Fruit fly (Drosophila melanogaster) whole organism, embryonic: ENCODE measurements around the gene ebd1.

Source experiments
- Awh ChIP-seq: fragments of 200-800 bp; sonication (Bioruptor generic); IDR thresholded peaks from 2 replicates; pipeline ENCODE4, ENCODE4 v1.3.6; 2022; ENCODE audit warnings: missing biosample characterization, missing genetic modification characterization
- Bgb ChIP-seq: fragments of 200-800 bp; sonication (Bioruptor generic); IDR thresholded peaks from 2 replicates; pipeline ENCODE4 v1.3.6; 2022; ENCODE audit warnings: missing biosample characterization, missing genetic modification characterization; ENCODE audit not compliant: partially characterized antibody
- Blimp-1 ChIP-seq: fragments of 200-800 bp; sonication (Bioruptor generic); optimal IDR thresholded peaks from 3 replicates; lab custom pipeline; 2018; ENCODE audit warnings: missing biosample characterization, missing genetic modification characterization, mild to moderate bottlenecking, moderate library complexity, missing genetic modification reagents
- CG10959 ChIP-seq: fragments of 200-800 bp; sonication (Bioruptor generic); IDR thresholded peaks from 2 replicates; pipeline ENCODE4 v1.3.6; 2022; ENCODE audit warnings: missing biosample characterization, missing genetic modification characterization
- CG13296 ChIP-seq: fragments of 200-800 bp; sonication (Bioruptor generic); optimal IDR thresholded peaks from 3 replicates; lab custom pipeline; 2018; ENCODE audit warnings: missing biosample characterization, mild to moderate bottlenecking, missing genetic modification characterization
- CG14014 ChIP-seq: fragments of 200-800 bp; sonication (Bioruptor generic); IDR thresholded peaks from 2 replicates; pipeline ENCODE4 v1.3.6; 2022; ENCODE audit warnings: missing biosample characterization, missing genetic modification characterization
- CG18262 ChIP-seq: fragments of 200-800 bp; optimal IDR thresholded peaks from 3 replicates; lab custom pipeline; 2019; ENCODE audit warnings: missing biosample characterization, mild to moderate bottlenecking, missing genetic modification characterization, moderate library complexity
- CG18619 ChIP-seq: fragments of 200-800 bp; sonication (Bioruptor generic); optimal IDR thresholded peaks from 3 replicates; lab custom pipeline; 2017; ENCODE audit warnings: missing biosample characterization, mild to moderate bottlenecking, missing genetic modification characterization
- CG2712 ChIP-seq: fragments of 200-800 bp; optimal IDR thresholded peaks from 3 replicates; lab custom pipeline; 2019; ENCODE audit warnings: missing biosample characterization, mild to moderate bottlenecking, missing genetic modification characterization, moderate library complexity
- CG2889 ChIP-seq: fragments of 200-800 bp; sonication (Bioruptor generic); IDR thresholded peaks from 3 replicates; pipeline ENCODE4 v1.3.6; 2022; ENCODE audit warnings: missing biosample characterization, missing genetic modification characterization
- CG32767 ChIP-seq: fragments of 200-800 bp; sonication (Bioruptor generic); IDR thresholded peaks from 2 replicates; pipeline ENCODE4 v1.3.6; 2022; ENCODE audit warnings: missing biosample characterization, missing genetic modification characterization
- CG32772 ChIP-seq: fragments of 200-800 bp; sonication (Bioruptor generic); IDR thresholded peaks from 2 replicates; pipeline ENCODE4 v1.3.6; 2022; ENCODE audit warnings: missing biosample characterization, missing genetic modification characterization
- CG34224 ChIP-seq: fragments of 200-800 bp; sonication (Bioruptor generic); IDR thresholded peaks from 3 replicates; pipeline ENCODE4 v1.3.6; 2022; ENCODE audit warnings: missing biosample characterization, missing genetic modification characterization; ENCODE audit not compliant: partially characterized antibody
- CG34376 ChIP-seq: fragments of 200-800 bp; sonication (Bioruptor generic); optimal IDR thresholded peaks from 2 replicates; lab custom pipeline; 2018; ENCODE audit warnings: missing biosample characterization, mild to moderate bottlenecking, missing genetic modification characterization
- CG3726 ChIP-seq: fragments of 200-800 bp; sonication (Bioruptor generic); IDR thresholded peaks from 3 replicates; pipeline ENCODE4, ENCODE4 v1.3.6; 2022; ENCODE audit warnings: missing biosample characterization, missing genetic modification characterization
- CG4282 ChIP-seq: fragments of 200-800 bp; sonication (Bioruptor generic); optimal IDR thresholded peaks from 2 replicates; lab custom pipeline; 2016; ENCODE audit warnings: missing biosample characterization, missing genetic modification characterization
- CG5953 ChIP-seq: fragments of 200-800 bp; sonication (Bioruptor generic); IDR thresholded peaks from 2 replicates; pipeline ENCODE4 v1.3.6; 2022; ENCODE audit warnings: missing biosample characterization, missing genetic modification characterization
- CG7556 ChIP-seq: fragments of 200-800 bp; sonication (Bioruptor generic); optimal IDR thresholded peaks from 2 replicates; lab custom pipeline; 2017; ENCODE audit warnings: missing biosample characterization, mild to moderate bottlenecking, missing genetic modification characterization
- CG8944 ChIP-seq: fragments of 200-800 bp; sonication (Bioruptor generic); optimal IDR thresholded peaks from 3 replicates; lab custom pipeline; 2016; ENCODE audit warnings: missing biosample characterization, missing genetic modification characterization
- D19A ChIP-seq: fragments of 200-800 bp; optimal IDR thresholded peaks from 3 replicates; lab custom pipeline; 2019; ENCODE audit warnings: missing biosample characterization, mild to moderate bottlenecking, missing genetic modification characterization, moderate library complexity
- Dbx ChIP-seq: fragments of 200-800 bp; sonication (Bioruptor generic); IDR thresholded peaks from 3 replicates; pipeline ENCODE4 v1.3.6; 2022; ENCODE audit warnings: missing biosample characterization, missing genetic modification characterization
- Doc3 ChIP-seq: fragments of 200-800 bp; sonication (Bioruptor generic); IDR thresholded peaks from 3 replicates; pipeline ENCODE4 v1.3.6; 2022; ENCODE audit warnings: missing biosample characterization, missing genetic modification characterization; ENCODE audit not compliant: partially characterized antibody
- HLH54F ChIP-seq: fragments of 200-800 bp; sonication (Bioruptor generic); optimal IDR thresholded peaks from 3 replicates; lab custom pipeline; 2016; ENCODE audit warnings: missing biosample characterization, missing genetic modification characterization
- Hand ChIP-seq: fragments of 200-800 bp; sonication (Bioruptor generic); optimal IDR thresholded peaks from 2 replicates; lab custom pipeline; 2017; ENCODE audit warnings: mild to moderate bottlenecking, missing biosample characterization, missing genetic modification reagents, missing genetic modification characterization
- Hr51 ChIP-seq, 2 experiments: fragments of 200-800 bp; sonication (Bioruptor generic); optimal IDR thresholded peaks; 2 replicates in 1 of 2; 3 replicates in 1 of 2; lab custom pipeline; 2016 to 2018; ENCODE audit warnings: missing biosample characterization in 2 of 2, missing genetic modification characterization in 2 of 2, mild to moderate bottlenecking in 1 of 2, moderate library complexity in 1 of 2
- Med ChIP-seq: fragments of 200-800 bp; sonication (Bioruptor generic); peaks from one replicate; lab custom pipeline; 2016; ENCODE audit warnings: missing biosample characterization, missing genetic modification characterization, mild to moderate bottlenecking, inconsistent platforms, moderate library complexity
- Opbp ChIP-seq: fragments of 200-800 bp; sonication (Bioruptor generic); IDR thresholded peaks from 3 replicates; pipeline ENCODE4 v1.3.6; 2022; ENCODE audit warnings: missing biosample characterization, missing genetic modification characterization; ENCODE audit not compliant: partially characterized antibody
- ab ChIP-seq: fragments of 200-800 bp; sonication (Bioruptor generic); optimal IDR thresholded peaks from 2 replicates; lab custom pipeline; 2016; ENCODE audit warnings: missing biosample characterization, missing genetic modification characterization
- abd-A ChIP-seq: fragments of 200-800 bp; sonication (Bioruptor generic); optimal IDR thresholded peaks from 3 replicates; lab custom pipeline; 2019; ENCODE audit warnings: missing biosample characterization, mild to moderate bottlenecking, missing genetic modification characterization, moderate library complexity
- ap ChIP-seq: fragments of 200-800 bp; sonication (Bioruptor generic); IDR thresholded peaks from 2 replicates; pipeline ENCODE4 v1.3.6; 2022; ENCODE audit warnings: missing biosample characterization, missing genetic modification characterization
- chif ChIP-seq, 2 experiments: fragments of 200-800 bp; sonication (Bioruptor generic); optimal IDR thresholded peaks; 3 replicates each; lab custom pipeline; 2016; ENCODE audit warnings: missing biosample characterization in 2 of 2, missing genetic modification characterization in 2 of 2
- chm ChIP-seq: fragments of 200-800 bp; sonication (Bioruptor generic); IDR thresholded peaks from 2 replicates; pipeline ENCODE4 v1.3.6; 2022; ENCODE audit warnings: missing biosample characterization, missing genetic modification characterization
- chn ChIP-seq: fragments of 200-800 bp; sonication (Bioruptor generic); optimal IDR thresholded peaks from 2 replicates; lab custom pipeline; 2016; ENCODE audit warnings: missing biosample characterization, missing genetic modification characterization
- esg ChIP-seq: fragments of 200-800 bp; sonication (Bioruptor generic); conservative IDR thresholded peaks from 2 replicates; pipeline ENCODE4 v1.3.6; 2022; ENCODE audit warnings: missing biosample characterization, missing genetic modification characterization
- fru ChIP-seq: fragments of >200 bp; optimal IDR thresholded peaks from 2 replicates; lab custom pipeline; 2017
- gcm ChIP-seq: fragments of 200-800 bp; sonication (Bioruptor generic); optimal IDR thresholded peaks from 2 replicates; lab custom pipeline; 2019; ENCODE audit warnings: missing biosample characterization, mild to moderate bottlenecking, missing genetic modification characterization, moderate library complexity
- grn ChIP-seq: fragments of 200-800 bp; sonication (Bioruptor generic); optimal IDR thresholded peaks from 3 replicates; lab custom pipeline; 2017; ENCODE audit warnings: missing biosample characterization, missing genetic modification characterization
- hb ChIP-seq: fragments of 200-800 bp; sonication (Bioruptor generic); IDR thresholded peaks from 3 replicates; pipeline ENCODE4 v1.3.6; 2022; ENCODE audit warnings: missing biosample characterization, missing genetic modification characterization; ENCODE audit not compliant: partially characterized antibody
- kay ChIP-seq: fragments of 200-800 bp; sonication (Bioruptor generic); optimal IDR thresholded peaks from 2 replicates; lab custom pipeline; 2016; ENCODE audit warnings: missing biosample characterization, missing genetic modification characterization
- lola ChIP-seq, 3 experiments: fragments of >200 bp in 2 of 3; fragments of 200-800 bp in 1 of 3; sonication (Bioruptor generic) in 1 of 3; optimal IDR thresholded peaks; 2 replicates each; lab custom pipeline; 2017 to 2019; ENCODE audit warnings: missing biosample characterization in 3 of 3, missing genetic modification characterization in 3 of 3, mild to moderate bottlenecking in 1 of 3, moderate library complexity in 1 of 3
- nerfin-2 ChIP-seq: fragments of 200-800 bp; sonication (Bioruptor generic); IDR thresholded peaks from 2 replicates; pipeline ENCODE4 v1.3.6; 2022; ENCODE audit warnings: missing biosample characterization, missing genetic modification characterization; ENCODE audit not compliant: partially characterized antibody
- onecut ChIP-seq: fragments of 200-800 bp; sonication (Bioruptor generic); IDR thresholded peaks from 2 replicates; pipeline ENCODE4 v1.3.6; 2022; ENCODE audit warnings: missing biosample characterization, missing genetic modification characterization
- pfk ChIP-seq: fragments of 200-800 bp; sonication (Bioruptor generic); optimal IDR thresholded peaks from 2 replicates; lab custom pipeline; 2018; ENCODE audit warnings: missing biosample characterization, mild to moderate bottlenecking, missing genetic modification characterization, moderate library complexity
- prd ChIP-seq, 3 experiments: fragments of >200 bp in 2 of 3; fragments of 200-800 bp in 1 of 3; sonication (Bioruptor generic) in 1 of 3; optimal IDR thresholded peaks in 2 of 3; IDR thresholded peaks in 1 of 3; 2 replicates in 2 of 3; 3 replicates in 1 of 3; pipeline versions ENCODE4 v1.3.6 to Lab custom; 2017 to 2022; ENCODE audit warnings: missing biosample characterization in 1 of 3, missing genetic modification characterization in 1 of 3
- pzg ChIP-seq: fragments of 200-800 bp; sonication (Bioruptor generic); optimal IDR thresholded peaks from 3 replicates; lab custom pipeline; 2018; ENCODE audit warnings: missing biosample characterization, mild to moderate bottlenecking, missing genetic modification characterization, moderate library complexity
- stwl ChIP-seq: fragments of 200-800 bp; sonication (Bioruptor generic); optimal IDR thresholded peaks from 3 replicates; lab custom pipeline; 2018; ENCODE audit warnings: missing biosample characterization, mild to moderate bottlenecking, missing genetic modification characterization, moderate library complexity
- tio ChIP-seq: fragments of 200-800 bp; sonication (Bioruptor generic); optimal IDR thresholded peaks from 2 replicates; lab custom pipeline; 2017; ENCODE audit warnings: missing biosample characterization, missing genetic modification characterization, inconsistent platforms
- vnd ChIP-seq: fragments of 200-800 bp; sonication (Bioruptor generic); IDR thresholded peaks from 3 replicates; pipeline ENCODE4 v1.3.6; 2022; ENCODE audit warnings: missing biosample characterization, missing genetic modification characterization; ENCODE audit not compliant: partially characterized antibody

ebd1 gene

DNA sequence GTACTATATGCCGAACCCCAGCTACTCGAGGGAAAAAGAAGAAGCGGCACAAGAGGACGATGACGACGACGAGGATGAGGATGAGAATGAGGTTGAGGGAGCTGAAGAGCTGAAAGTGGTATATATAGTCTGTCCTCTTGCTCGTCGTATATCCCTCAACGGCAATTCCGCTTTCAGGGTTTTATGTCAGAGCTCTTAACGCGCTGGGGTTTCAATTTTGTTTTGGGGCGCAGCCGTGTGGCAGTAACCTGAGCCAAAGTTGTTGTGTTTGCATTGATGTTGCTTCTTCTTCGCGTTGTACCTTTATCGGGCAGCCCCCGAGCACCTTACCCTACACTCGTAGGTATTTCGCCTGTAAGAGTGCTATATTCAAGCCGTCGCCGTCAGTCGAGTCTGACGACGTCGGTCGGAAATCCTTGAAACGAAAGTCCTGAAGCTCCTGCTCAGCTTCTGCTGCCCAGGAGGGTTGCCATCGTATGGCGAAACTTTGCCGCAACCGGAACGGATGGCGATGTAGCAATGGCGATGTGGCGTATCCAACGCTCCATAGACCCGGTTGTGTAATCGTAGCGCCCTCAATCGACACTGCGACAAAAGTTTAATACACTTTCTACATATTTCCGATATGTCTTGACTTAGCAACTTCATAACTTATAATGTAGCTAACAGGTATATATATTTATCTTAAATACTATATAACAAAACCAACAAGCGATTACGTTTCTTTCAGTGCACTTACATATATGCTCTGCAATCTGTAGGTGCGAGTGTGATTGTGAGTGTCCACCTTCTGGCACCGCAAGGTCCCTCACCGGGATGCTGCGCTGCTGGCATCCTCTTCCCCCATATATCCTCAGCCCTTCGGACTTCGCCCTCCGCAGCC lies 19.6 kb upstream of the ebd1 start (continued):
- TF ChIP-seq CG5953 (no peak), gcm (GFP tag; lab: Kevin White, UChicago) (no peak), CG32767 (0 out of 2 replicates have a peak, but pooled peaks have one; percentile 46), CG2889 (GFP tag; lab: Robert Waterston, UW) (0 out of 3 replicates have a peak, but pooled peaks have one; percentile 26), Hand (GFP tag; lab: Kevin White, UChicago) (no peak), CG4282 (GFP tag; lab: Kevin White, UChicago) (no peak), stwl (tag; lab: Kevin White, UChicago) (no peak), Awh (GFP tag; lab: Robert Waterston, UW) (no peak), CG7556 (GFP tag; lab: Kevin White, UChicago) (peak; percentile 11), CG18262 (tag; lab: Kevin White, UChicago) (peak; percentile 5), CG2712 (tag; lab: Kevin White, UChicago) (peak; percentile 10), onecut (GFP tag; lab: Robert Waterston, UW) (no peak), esg (GFP tag; lab: Robert Waterston, UW) (0 out of 2 replicates have a peak, but pooled peaks have one; percentile 43), CG13296 (GFP tag; lab: Kevin White, UChicago) (no peak), Med (no peak), CG3726 (GFP tag; lab: Robert Waterston, UW) (no peak), CG34224 (no peak), CG14014 (peak; percentile 39; the same call in 1 of the 2 replicates), chif (GFP tag; optimal IDR thresholded peaks at IDR 0.05; lab: Kevin White, UChicago) (no peak), D19A (tag; lab: Kevin White, UChicago) (no peak), nerfin-2 (GFP tag; lab: Robert Waterston, UW) (no peak), CG8944 (no peak), CG34376 (GFP tag; lab: Kevin White, UChicago) (no peak), kay (GFP tag; lab: Kevin White, UChicago) (no peak), grn (GFP tag; lab: Kevin White, UChicago) (no peak), pzg (GFP tag; lab: Kevin White, UChicago) (no peak), Bgb (GFP tag; lab: Robert Waterston, UW) (no peak), lola (GFP tag; optimal IDR thresholded peaks at IDR 0.05; lab: Kevin White, UChicago) (no peak), Opbp (GFP tag; lab: Robert Waterston, UW) (no peak), CG32772 (GFP tag; lab: Robert Waterston, UW) (no peak), Doc3 (GFP tag; lab: Robert Waterston, UW) (no peak), tio (no peak), Dbx (GFP tag; lab: Robert Waterston, UW) (no peak), Hr51 (GFP tag; optimal IDR thresholded peaks at IDR 0.05; lab: Kevin White, UChicago) (peak in 1 of 2 experiments; percentile 54), prd (optimal IDR thresholded peaks at IDR 0.05; lab: Kevin White, UChicago) (no peak), prd (GFP tag; IDR thresholded peaks at IDR 0.05; lab: Robert Waterston, UW) (peak; percentile 57; the same call in 1 of the 3 replicates), ap (GFP tag; lab: Robert Waterston, UW) (no peak), abd-A (tag; lab: Kevin White, UChicago) (no peak), vnd (GFP tag; lab: Robert Waterston, UW) (no peak), fru (lab: Kevin White, UChicago) (no peak), Blimp-1 (GFP tag; lab: Kevin White, UChicago) (peak; percentile 35), chm (GFP tag; lab: Robert Waterston, UW) (no peak), CG18619 (no peak), ab (GFP tag; lab: Kevin White, UChicago) (no peak), hb (GFP tag; lab: Robert Waterston, UW) (no peak), HLH54F (GFP tag; lab: Kevin White, UChicago) (no peak), CG10959 (GFP tag; lab: Robert Waterston, UW) (no peak), pfk (GFP tag; lab: Kevin White, UChicago) (no peak), chn (GFP tag; lab: Kevin White, UChicago) (no peak)
